Worm (Caenorhabditis elegans) whole organism, young adult: Measurements from ENCODE around the gene F34H10.4.
A peak's percentile ranks its signal among the peaks of the same experiment; 100 is the strongest.

ENCODE experiments used
- F23B12.7 ChIP-seq: sonication (generic microtip); optimal IDR thresholded peaks from 2 replicates; lab custom pipeline; 2017; ENCODE audit warnings: missing genetic modification characterization, mild to moderate bottlenecking, missing compliant biosample characterization, antibody characterized with exemption, moderate library complexity; ENCODE audit not compliant: insufficient read depth
- F33H1.4 ChIP-seq: fragments of 200-800 bp; sonication (Bioruptor generic); IDR thresholded peaks from 2 replicates; pipeline ENCODE4 v1.3.6; 2022; ENCODE audit warnings: missing genetic modification reagents, missing genetic modification characterization, missing compliant biosample characterization
- F57A8.1 ChIP-seq: fragments of 200-800 bp; sonication (Bioruptor generic); optimal IDR thresholded peaks from 2 replicates; lab custom pipeline; 2018; ENCODE audit warnings: mild to moderate bottlenecking, missing genetic modification characterization, moderate library complexity, missing compliant biosample characterization
- F57C9.4 ChIP-seq: sonication (generic microtip); optimal IDR thresholded peaks from 2 replicates; lab custom pipeline; 2017; ENCODE audit warnings: mild to moderate bottlenecking, missing genetic modification characterization, missing compliant biosample characterization
- K11D2.4 ChIP-seq: fragments of 200-800 bp; sonication (Bioruptor generic); IDR thresholded peaks from 2 replicates; pipeline ENCODE4 v1.3.6; 2022; ENCODE audit warnings: missing genetic modification reagents, missing genetic modification characterization, missing compliant biosample characterization
- Y53G8AR.9 ChIP-seq: fragments of 200-800 bp; sonication (Bioruptor generic); conservative IDR thresholded peaks from 2 replicates; pipeline ENCODE4 v1.3.6; 2022; ENCODE audit warnings: missing genetic modification reagents, missing genetic modification characterization, missing compliant biosample characterization
- Y56A3A.18 ChIP-seq: fragments of 200-800 bp; sonication (Bioruptor generic); IDR thresholded peaks from 2 replicates; pipeline ENCODE4 v1.3.6; 2022; ENCODE audit warnings: missing genetic modification reagents, missing genetic modification characterization, missing compliant biosample characterization
- aptf-2 ChIP-seq: fragments of 200-800 bp; sonication (Bioruptor generic); conservative IDR thresholded peaks from 2 replicates; pipeline ENCODE4 v1.3.6; 2022; ENCODE audit warnings: missing genetic modification reagents, missing genetic modification characterization, missing compliant biosample characterization
- attf-3 ChIP-seq: fragments of 200-800 bp; sonication (Bioruptor generic); conservative IDR thresholded peaks from 2 replicates; pipeline ENCODE4 v1.3.6; 2022; ENCODE audit warnings: missing genetic modification reagents, missing genetic modification characterization, missing compliant biosample characterization
- attf-5 ChIP-seq: fragments of 200-800 bp; sonication (Bioruptor generic); optimal IDR thresholded peaks from 2 replicates; lab custom pipeline; 2018; ENCODE audit warnings: mild to moderate bottlenecking, missing genetic modification characterization, missing compliant biosample characterization
- cebp-1 ChIP-seq, 2 experiments: fragments of 200-800 bp in 1 of 2; sonication (Bioruptor generic) in 1 of 2; sonication (generic microtip) in 1 of 2; IDR thresholded peaks in 1 of 2; optimal IDR thresholded peaks in 1 of 2; 2 replicates each; pipeline versions ENCODE4 v1.3.6 to Lab custom; 2017 to 2022; ENCODE audit warnings: missing compliant biosample characterization in 2 of 2, missing genetic modification characterization in 2 of 2, mild to moderate bottlenecking in 1 of 2, missing genetic modification reagents in 1 of 2, moderate library complexity in 1 of 2
- efl-1 ChIP-seq: fragments of 150-350 bp; optimal IDR thresholded peaks from 2 replicates; lab custom pipeline; 2014; ENCODE audit warnings: missing biosample characterization, missing genetic modification reagents, missing genetic modification characterization
- egl-44 ChIP-seq: fragments of 200-800 bp; sonication (Bioruptor generic); IDR thresholded peaks from 2 replicates; pipeline ENCODE4 v1.3.6; 2022; ENCODE audit warnings: missing genetic modification reagents, missing genetic modification characterization, missing compliant biosample characterization
- egrh-3 ChIP-seq: fragments of 200-800 bp; sonication (Bioruptor generic); IDR thresholded peaks from 2 replicates; pipeline ENCODE4 v1.3.6; 2022; ENCODE audit warnings: missing genetic modification reagents, missing genetic modification characterization, missing compliant biosample characterization
- hlh-12 ChIP-seq: sonication (generic microtip); optimal IDR thresholded peaks from 2 replicates; lab custom pipeline; 2016; ENCODE audit warnings: missing genetic modification characterization, missing compliant biosample characterization
- hlh-26 ChIP-seq: fragments of 200-800 bp; sonication (Bioruptor generic); conservative IDR thresholded peaks from 2 replicates; pipeline ENCODE4 v1.3.6; 2022; ENCODE audit warnings: missing genetic modification reagents, missing genetic modification characterization, missing compliant biosample characterization
- lag-1 ChIP-seq: fragments of 200-800 bp; sonication (Bioruptor generic); IDR thresholded peaks from 2 replicates; pipeline ENCODE4 v1.3.6; 2022; ENCODE audit warnings: missing genetic modification reagents, missing genetic modification characterization, missing compliant biosample characterization
- let-526 ChIP-seq: fragments of 200-800 bp; sonication (Bioruptor generic); IDR thresholded peaks from 2 replicates; pipeline ENCODE4 v1.3.6; 2022; ENCODE audit warnings: missing genetic modification reagents, missing genetic modification characterization, missing compliant biosample characterization
- let-607 ChIP-seq, 2 experiments: fragments of 200-800 bp in 1 of 2; sonication (Bioruptor generic) in 1 of 2; sonication (generic microtip) in 1 of 2; optimal IDR thresholded peaks; 2 replicates each; lab custom pipeline; 2016 to 2018; ENCODE audit warnings: mild to moderate bottlenecking in 2 of 2, missing compliant biosample characterization in 2 of 2, missing genetic modification characterization in 2 of 2, moderate library complexity in 2 of 2, missing genotype in 1 of 2
- lin-40 ChIP-seq: sonication (generic microtip); optimal IDR thresholded peaks from 2 replicates; lab custom pipeline; 2016; ENCODE audit warnings: missing genetic modification characterization, mild to moderate bottlenecking, missing compliant biosample characterization, missing genotype, missing genetic modification reagents
- mes-4 ChIP-seq: sonication (generic microtip); optimal IDR thresholded peaks from 2 replicates; lab custom pipeline; 2016; ENCODE audit warnings: missing genotype, missing genetic modification characterization, missing compliant biosample characterization
- nfya-1 ChIP-seq: sonication (generic microtip); optimal IDR thresholded peaks from 2 replicates; lab custom pipeline; 2017; ENCODE audit warnings: antibody characterized with exemption, missing compliant biosample characterization, missing genetic modification characterization, borderline replicate concordance; ENCODE audit not compliant: insufficient read depth
- nhr-120 ChIP-seq: fragments of 200-800 bp; sonication (Bioruptor generic); IDR thresholded peaks from 2 replicates; pipeline ENCODE4 v1.3.6; 2022; ENCODE audit warnings: missing genetic modification characterization, missing compliant biosample characterization
- pbrm-1 ChIP-seq: fragments of 200-800 bp; sonication (Bioruptor generic); IDR thresholded peaks from 2 replicates; pipeline ENCODE4 v1.3.6; 2022; ENCODE audit warnings: missing genetic modification reagents, missing genetic modification characterization, missing compliant biosample characterization
- rec-8 ChIP-seq, 2 experiments: sonication (generic microtip); optimal IDR thresholded peaks; 2 replicates each; lab custom pipeline; 2016; ENCODE audit warnings: mild to moderate bottlenecking in 2 of 2, missing genetic modification characterization in 2 of 2, missing genetic modification reagents in 2 of 2, missing genotype in 2 of 2, missing biosample characterization in 1 of 2, missing compliant biosample characterization in 1 of 2, moderate library complexity in 1 of 2
- repo-1 ChIP-seq: sonication (generic microtip); optimal IDR thresholded peaks from 2 replicates; lab custom pipeline; 2017; ENCODE audit warnings: mild to moderate bottlenecking, missing genetic modification characterization, missing compliant biosample characterization
- sea-2 ChIP-seq: fragments of 200-800 bp; sonication (Bioruptor generic); IDR thresholded peaks from 2 replicates; pipeline ENCODE4 v1.3.6; 2022; ENCODE audit warnings: missing genetic modification characterization, missing compliant biosample characterization
- snpc-1.1 ChIP-seq: sonication (generic microtip); optimal IDR thresholded peaks from 2 replicates; lab custom pipeline; 2017; ENCODE audit warnings: missing genetic modification characterization, mild to moderate bottlenecking, missing compliant biosample characterization, antibody characterized with exemption, moderate library complexity, missing genotype, missing genetic modification reagents; ENCODE audit not compliant: insufficient read depth
- snpc-1.3 ChIP-seq: sonication (generic microtip); optimal IDR thresholded peaks from 2 replicates; lab custom pipeline; 2017; ENCODE audit warnings: missing genetic modification characterization, mild to moderate bottlenecking, missing compliant biosample characterization, antibody characterized with exemption, moderate library complexity, missing genotype, missing genetic modification reagents; ENCODE audit not compliant: insufficient read depth
- sptf-2 ChIP-seq: fragments of 200-800 bp; sonication (Bioruptor generic); optimal IDR thresholded peaks from 2 replicates; lab custom pipeline; 2018; ENCODE audit warnings: mild to moderate bottlenecking, missing genetic modification characterization, missing compliant biosample characterization
- unc-130 ChIP-seq: sonication (generic microtip); optimal IDR thresholded peaks from 2 replicates; lab custom pipeline; 2016; ENCODE audit warnings: missing genetic modification reagents, missing genetic modification characterization, missing compliant biosample characterization
- xnd-1 ChIP-seq: sonication (generic microtip); optimal IDR thresholded peaks from 2 replicates; lab custom pipeline; 2016; ENCODE audit warnings: missing genotype, missing genetic modification reagents, missing genetic modification characterization, missing compliant biosample characterization
- ztf-25 ChIP-seq: fragments of 200-800 bp; sonication (Bioruptor generic); IDR thresholded peaks from 2 replicates; pipeline ENCODE4 v1.3.6; 2022; ENCODE audit warnings: missing genetic modification reagents, missing genetic modification characterization, missing compliant biosample characterization
- ztf-26 ChIP-seq: sonication (generic microtip); optimal IDR thresholded peaks from 2 replicates; lab custom pipeline; 2017; ENCODE audit warnings: missing genetic modification characterization, missing compliant biosample characterization
- ztf-28 ChIP-seq: fragments of 200-800 bp; sonication (Bioruptor generic); IDR thresholded peaks from 2 replicates; pipeline ENCODE4 v1.3.6; 2022; ENCODE audit warnings: missing genetic modification reagents, missing genetic modification characterization, missing compliant biosample characterization
- ztf-6 ChIP-seq: fragments of 200-800 bp; sonication (Bioruptor generic); IDR thresholded peaks from 2 replicates; pipeline ENCODE4 v1.3.6; 2022; ENCODE audit warnings: missing genetic modification reagents, missing genetic modification characterization, missing compliant biosample characterization

F34H10.4 gene

ce11 chrX:9654232-9654631 lies 5.9 kb downstream of the F34H10.4 start:
- TF ChIP-seq attf-3 (GFP tag; lab: Robert Waterston, UW), result no peak
- no peak for TF ChIP-seq F33H1.4 (GFP tag; lab: Robert Waterston, UW)

- TF ChIP-seq F57A8.1 (GFP tag; lab: Kevin White, UChicago) (no peak), xnd-1 (tag; lab: Kevin White, UChicago) (no peak), hlh-26 (GFP tag; lab: Robert Waterston, UW) (no peak), cebp-1 (GFP tag; IDR thresholded peaks at IDR 0.05; lab: Robert Waterston, UW) (no peak), cebp-1 (tag; optimal IDR thresholded peaks at IDR 0.05; lab: Kevin White, UChicago) (no peak), efl-1 (no peak), lag-1 (GFP tag; lab: Robert Waterston, UW) (no peak), attf-3 (GFP tag; lab: Robert Waterston, UW) (no peak), F23B12.7 (no peak), ztf-6 (no peak), unc-130 (no peak), F57C9.4 (no peak), snpc-1.1 (tag; lab: Kevin White, UChicago) (no peak), nhr-120 (no peak)
Measured at ce11 chrX:9656772-9657171, 8.4 kb downstream of the F34H10.4 start.

ce11 chrX:9665944-9666343 lies 17.6 kb downstream of the F34H10.4 start:
- TF ChIP-seq Y53G8AR.9 (no peak), mes-4 (tag; lab: Kevin White, UChicago) (no peak), sea-2 (GFP tag; lab: Robert Waterston, UW) (no peak), snpc-1.3 (tag; lab: Kevin White, UChicago) (no peak), let-607 (tag; optimal IDR thresholded peaks at IDR 0.05; lab: Kevin White, UChicago) (no peak), sptf-2 (no peak), aptf-2 (no peak), egl-44 (GFP tag; lab: Robert Waterston, UW) (no peak)
- TF ChIP-seq, all 124 proteins: peak for 0

DNA sequence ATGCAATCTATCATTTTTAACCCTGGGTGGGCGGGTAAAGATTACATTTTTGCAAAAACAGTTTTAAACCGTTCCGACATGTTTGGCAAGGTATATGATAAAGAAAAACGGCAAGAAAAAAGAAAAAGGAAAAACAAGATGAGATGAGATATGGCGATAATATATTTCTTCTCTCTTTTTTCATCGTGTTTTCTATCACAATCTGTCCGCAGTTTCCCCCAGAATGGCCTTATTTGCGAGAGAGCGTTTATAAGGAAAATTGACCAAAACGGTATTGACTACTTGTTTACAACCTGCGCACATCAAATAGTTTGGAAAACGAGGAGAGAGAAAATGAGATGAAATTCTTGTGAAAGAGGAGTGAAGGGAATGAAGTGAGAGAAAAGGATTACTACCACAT lies 19.1 kb downstream of the F34H10.4 start:
- TF ChIP-seq lin-40 (tag; lab: Kevin White, UChicago) (peak; percentile 0), ztf-25 (GFP tag; lab: Robert Waterston, UW) (no peak), K11D2.4 (GFP tag; lab: Robert Waterston, UW) (no peak), let-526 (GFP tag; lab: Robert Waterston, UW) (no peak), pbrm-1 (GFP tag; lab: Robert Waterston, UW) (no peak), egrh-3 (GFP tag; lab: Robert Waterston, UW) (no peak), ztf-26 (tag; lab: Kevin White, UChicago) (peak; percentile 13), egl-44 (GFP tag; lab: Robert Waterston, UW) (no peak), rec-8 (tag; optimal IDR thresholded peaks at IDR 0.05; lab: Kevin White, UChicago) (no peak), ztf-28 (GFP tag; lab: Robert Waterston, UW) (no peak), attf-5 (GFP tag; lab: Kevin White, UChicago) (no peak), Y56A3A.18 (GFP tag; lab: Robert Waterston, UW) (no peak), hlh-12 (no peak), nfya-1 (tag; lab: Kevin White, UChicago) (no peak), repo-1 (tag; lab: Kevin White, UChicago) (no peak), efl-1 (no peak)
- TF ChIP-seq, all 124 proteins: peak for 2
